Worm (Caenorhabditis elegans): ENCODE results near the gene srsx-25.

DNA sequence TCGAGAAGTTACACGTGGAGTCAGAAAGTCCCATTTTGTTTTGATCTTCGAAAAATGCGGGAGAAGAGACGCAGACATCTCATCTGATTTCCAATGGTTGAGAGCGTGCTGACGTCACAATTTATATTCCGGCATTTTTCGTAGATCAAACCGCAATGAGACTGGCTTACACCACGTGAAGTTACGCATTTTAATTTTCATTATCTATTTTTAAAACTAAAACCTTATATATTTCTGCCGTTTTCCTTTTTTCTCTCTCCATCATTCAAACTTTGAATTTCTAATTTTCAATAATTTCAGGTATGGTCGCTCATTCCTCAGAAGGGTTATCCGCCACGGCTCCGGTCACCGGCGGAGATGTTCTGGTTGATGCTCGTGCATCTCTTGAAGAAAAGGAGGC, 49.6 kb upstream of the srsx-25 start, which contains the start of gene fat-1:
- TF ChIP-seq nhr-12 (tag; optimal IDR thresholded peaks at IDR 0.05) (no peak), ztf-11 (tag; optimal IDR thresholded peaks at IDR 0.05) (no peak), sma-3 (GFP tag; optimal IDR thresholded peaks at IDR 0.05) (no peak), unc-39 (tag; optimal IDR thresholded peaks at IDR 0.05) (no peak), nhr-23 (tag; optimal IDR thresholded peaks at IDR 0.05) (no peak), nhr-6 (tag; optimal IDR thresholded peaks at IDR 0.05) (no peak), nhr-237 (tag; optimal IDR thresholded peaks at IDR 0.05) (no peak), nhr-77 (tag; optimal IDR thresholded peaks at IDR 0.05) (no peak), ceh-82 (tag; optimal IDR thresholded peaks at IDR 0.05) (no peak), unc-55 (GFP tag; optimal IDR thresholded peaks at IDR 0.05) (no peak), ztf-4 (tag; optimal IDR thresholded peaks at IDR 0.05) (no peak)

All from whole organism, L2 larva.